Fruit fly (Drosophila melanogaster) whole organism, embryonic: ENCODE results near the gene CG31960.

Experiments used
- BEAF-32 ChIP-seq: fragments of 200-800 bp; sonication (Bioruptor generic); optimal IDR thresholded peaks from 3 replicates; lab custom pipeline; 2017; ENCODE audit warnings: missing biosample characterization, missing genetic modification characterization, mild to moderate bottlenecking, moderate library complexity, missing genetic modification reagents
- CG10321 ChIP-seq: fragments of 200-800 bp; sonication (Bioruptor generic); IDR thresholded peaks from 2 replicates; pipeline ENCODE4 v1.3.6; 2022; ENCODE audit warnings: missing biosample characterization, missing genetic modification characterization
- CG10366 ChIP-seq: fragments of 200-800 bp; sonication (Bioruptor generic); IDR thresholded peaks from 2 replicates; pipeline ENCODE4 v1.3.6; 2022; ENCODE audit warnings: missing biosample characterization, missing genetic modification characterization
- CG10543 ChIP-seq: fragments of 200-800 bp; sonication (Bioruptor generic); optimal IDR thresholded peaks from 3 replicates; lab custom pipeline; 2017; ENCODE audit warnings: missing biosample characterization, mild to moderate bottlenecking, missing genetic modification characterization, moderate library complexity
- CG10959 ChIP-seq: fragments of 200-800 bp; sonication (Bioruptor generic); IDR thresholded peaks from 2 replicates; pipeline ENCODE4 v1.3.6; 2022; ENCODE audit warnings: missing biosample characterization, missing genetic modification characterization
- CG13296 ChIP-seq: fragments of 200-800 bp; sonication (Bioruptor generic); optimal IDR thresholded peaks from 3 replicates; lab custom pipeline; 2018; ENCODE audit warnings: missing biosample characterization, mild to moderate bottlenecking, missing genetic modification characterization
- CG13424 ChIP-seq: fragments of 200-800 bp; sonication (Bioruptor generic); optimal IDR thresholded peaks from 2 replicates; lab custom pipeline; 2019; ENCODE audit warnings: missing biosample characterization, mild to moderate bottlenecking, missing genetic modification characterization, moderate library complexity
- CG15073 ChIP-seq: fragments of 200-800 bp; sonication (Bioruptor generic); optimal IDR thresholded peaks from 2 replicates; lab custom pipeline; 2016; ENCODE audit warnings: missing biosample characterization, missing genetic modification characterization
- CG15269 ChIP-seq: fragments of 200-800 bp; sonication (Bioruptor generic); optimal IDR thresholded peaks from 2 replicates; lab custom pipeline; 2018; ENCODE audit warnings: missing biosample characterization, mild to moderate bottlenecking, missing genetic modification characterization, moderate library complexity
- CG16779 ChIP-seq: fragments of 200-800 bp; sonication (Bioruptor generic); IDR thresholded peaks from 2 replicates; pipeline ENCODE4 v1.3.6; 2022; ENCODE audit warnings: missing biosample characterization, missing genetic modification characterization
- CG17359 ChIP-seq: fragments of 200-800 bp; sonication (Bioruptor generic); optimal IDR thresholded peaks from 3 replicates; lab custom pipeline; 2018; ENCODE audit warnings: missing biosample characterization, mild to moderate bottlenecking, missing genetic modification characterization, moderate library complexity
- CG2199 ChIP-seq: fragments of 200-800 bp; sonication (Bioruptor generic); IDR thresholded peaks from 3 replicates; pipeline ENCODE4 v1.3.6; 2022; ENCODE audit warnings: missing biosample characterization, missing genetic modification characterization
- CG2712 ChIP-seq: fragments of 200-800 bp; optimal IDR thresholded peaks from 3 replicates; lab custom pipeline; 2019; ENCODE audit warnings: missing biosample characterization, mild to moderate bottlenecking, missing genetic modification characterization, moderate library complexity
- CG33213 ChIP-seq: fragments of 200-800 bp; sonication (Bioruptor generic); optimal IDR thresholded peaks from 3 replicates; lab custom pipeline; 2016; ENCODE audit warnings: missing biosample characterization, missing genetic modification characterization
- CG4360 ChIP-seq: fragments of 200-800 bp; sonication (Bioruptor generic); IDR thresholded peaks from 2 replicates; pipeline ENCODE4 v1.3.6; 2022; ENCODE audit warnings: missing biosample characterization, missing genetic modification characterization
- CG7372 ChIP-seq: fragments of 200-800 bp; sonication (Bioruptor generic); IDR thresholded peaks from 2 replicates; pipeline ENCODE4 v1.3.6; 2022; ENCODE audit warnings: missing biosample characterization, missing genetic modification characterization
- CG8478 ChIP-seq: fragments of >200 bp; optimal IDR thresholded peaks from 2 replicates; lab custom pipeline; 2018
- E2f1 ChIP-seq: fragments of 200-800 bp; sonication (Bioruptor generic); IDR thresholded peaks from 2 replicates; pipeline ENCODE4 v1.3.6; 2022; ENCODE audit warnings: missing biosample characterization, missing genetic modification characterization
- Gsc ChIP-seq: fragments of 200-800 bp; sonication (Bioruptor generic); IDR thresholded peaks from 2 replicates; pipeline ENCODE4 v1.3.6; 2022; ENCODE audit warnings: missing biosample characterization, missing genetic modification characterization
- HLHmδ ChIP-seq: fragments of 200-800 bp; sonication (Bioruptor generic); optimal IDR thresholded peaks from 2 replicates; lab custom pipeline; 2018; ENCODE audit warnings: missing biosample characterization, mild to moderate bottlenecking, missing genetic modification characterization, moderate library complexity
- Hr3 ChIP-seq: fragments of 200-800 bp; sonication (Bioruptor generic); optimal IDR thresholded peaks from 3 replicates; lab custom pipeline; 2016; ENCODE audit warnings: missing biosample characterization, missing genetic modification characterization
- Kr ChIP-seq: fragments of 200-800 bp; sonication (Bioruptor generic); optimal IDR thresholded peaks from 2 replicates; lab custom pipeline; 2017; ENCODE audit warnings: missing biosample characterization, mild to moderate bottlenecking, missing genetic modification characterization
- Lim3 ChIP-seq: fragments of 200-800 bp; sonication (Bioruptor generic); IDR thresholded peaks from 2 replicates; pipeline ENCODE4 v1.3.6; 2022; ENCODE audit warnings: missing biosample characterization, missing genetic modification characterization
- MBD-R2 ChIP-seq: fragments of 200-800 bp; sonication (Bioruptor generic); IDR thresholded peaks from 2 replicates; pipeline ENCODE4 v1.3.6; 2022; ENCODE audit warnings: missing biosample characterization, missing genetic modification characterization
- Med ChIP-seq: fragments of 200-800 bp; sonication (Bioruptor generic); peaks from one replicate; lab custom pipeline; 2016; ENCODE audit warnings: missing biosample characterization, missing genetic modification characterization, mild to moderate bottlenecking, inconsistent platforms, moderate library complexity
- Mes4 ChIP-seq: fragments of 200-800 bp; sonication (Bioruptor generic); optimal IDR thresholded peaks from 2 replicates; lab custom pipeline; 2016; ENCODE audit warnings: missing biosample characterization, missing genetic modification characterization
- NC2α ChIP-seq: fragments of 200-800 bp; sonication (Bioruptor generic); optimal IDR thresholded peaks from 2 replicates; lab custom pipeline; 2016; ENCODE audit warnings: missing biosample characterization, missing genetic modification characterization
- NC2β ChIP-seq: fragments of 200-800 bp; sonication (Bioruptor generic); optimal IDR thresholded peaks from 2 replicates; lab custom pipeline; 2016; ENCODE audit warnings: missing biosample characterization, missing genetic modification characterization
- Opbp ChIP-seq: fragments of 200-800 bp; sonication (Bioruptor generic); IDR thresholded peaks from 3 replicates; pipeline ENCODE4 v1.3.6; 2022; ENCODE audit warnings: missing biosample characterization, missing genetic modification characterization; ENCODE audit not compliant: partially characterized antibody
- Optix ChIP-seq: fragments of 200-800 bp; sonication (Bioruptor generic); IDR thresholded peaks from 3 replicates; pipeline ENCODE4 v1.3.6; 2022; ENCODE audit warnings: missing biosample characterization, missing genetic modification characterization
- Rx ChIP-seq: fragments of 200-800 bp; sonication (Bioruptor generic); IDR thresholded peaks from 2 replicates; pipeline ENCODE4 v1.3.6; 2022; ENCODE audit warnings: missing biosample characterization, missing genetic modification characterization
- Sox102F ChIP-seq: fragments of 200-800 bp; sonication (Bioruptor generic); optimal IDR thresholded peaks from 2 replicates; lab custom pipeline; 2018; ENCODE audit warnings: missing biosample characterization, mild to moderate bottlenecking, missing genetic modification characterization, moderate library complexity
- YL-1 ChIP-seq: fragments of 200-800 bp; sonication (Bioruptor generic); optimal IDR thresholded peaks from 3 replicates; lab custom pipeline; 2017; ENCODE audit warnings: missing biosample characterization, mild to moderate bottlenecking, missing genetic modification characterization
- chinmo ChIP-seq: fragments of 200-800 bp; sonication (Bioruptor generic); IDR thresholded peaks from 4 replicates; pipeline ENCODE4 v1.3.6; 2022; ENCODE audit warnings: missing biosample characterization, missing genetic modification characterization; ENCODE audit not compliant: partially characterized antibody
- fd102C ChIP-seq: fragments of 200-800 bp; sonication (Bioruptor generic); optimal IDR thresholded peaks from 2 replicates; lab custom pipeline; 2018; ENCODE audit warnings: missing biosample characterization, mild to moderate bottlenecking, missing genetic modification characterization, moderate library complexity
- gcm ChIP-seq: fragments of 200-800 bp; sonication (Bioruptor generic); optimal IDR thresholded peaks from 2 replicates; lab custom pipeline; 2019; ENCODE audit warnings: missing biosample characterization, mild to moderate bottlenecking, missing genetic modification characterization, moderate library complexity
- grau ChIP-seq: fragments of 200-800 bp; optimal IDR thresholded peaks from 3 replicates; lab custom pipeline; 2019; ENCODE audit warnings: missing biosample characterization, mild to moderate bottlenecking, missing genetic modification characterization, moderate library complexity
- gro ChIP-seq: fragments of 200-800 bp; sonication (Bioruptor generic); optimal IDR thresholded peaks from 2 replicates; lab custom pipeline; 2016; ENCODE audit warnings: missing biosample characterization, missing genetic modification characterization
- inv ChIP-seq: fragments of 200-800 bp; sonication (Bioruptor generic); IDR thresholded peaks from 2 replicates; pipeline ENCODE4 v1.3.6; 2022; ENCODE audit warnings: missing biosample characterization, missing genetic modification characterization; ENCODE audit not compliant: partially characterized antibody
- lov ChIP-seq, 2 experiments: fragments of 200-800 bp in 1 of 2; fragments of >200 bp in 1 of 2; sonication (Bioruptor generic) in 1 of 2; IDR thresholded peaks in 1 of 2; optimal IDR thresholded peaks in 1 of 2; 2 replicates in 1 of 2; 3 replicates in 1 of 2; pipeline versions ENCODE4 v1.3.6 to Lab custom; 2017 to 2022; ENCODE audit warnings: missing biosample characterization in 1 of 2, missing genetic modification characterization in 1 of 2
- nau ChIP-seq: fragments of 200-800 bp; sonication (Bioruptor generic); optimal IDR thresholded peaks from 3 replicates; lab custom pipeline; 2017; ENCODE audit warnings: missing biosample characterization, mild to moderate bottlenecking, missing genetic modification characterization, missing genetic modification reagents
- psq ChIP-seq: fragments of 200-800 bp; sonication (Bioruptor generic); optimal IDR thresholded peaks from 2 replicates; lab custom pipeline; 2017; ENCODE audit warnings: missing biosample characterization, missing genetic modification characterization
- run ChIP-seq: fragments of 200-800 bp; sonication (Bioruptor generic); optimal IDR thresholded peaks from 3 replicates; lab custom pipeline; 2018; ENCODE audit warnings: missing biosample characterization, mild to moderate bottlenecking, missing genetic modification characterization
- sima ChIP-seq: fragments of 200-800 bp; sonication (Bioruptor generic); optimal IDR thresholded peaks from 2 replicates; lab custom pipeline; 2016; ENCODE audit warnings: missing biosample characterization, missing genetic modification characterization
- sr ChIP-seq: fragments of 200-800 bp; sonication (Bioruptor generic); IDR thresholded peaks from 3 replicates; pipeline ENCODE4 v1.3.6; 2022; ENCODE audit warnings: missing biosample characterization, missing genetic modification characterization
- tgo ChIP-seq: fragments of 200-800 bp; sonication (Bioruptor generic); IDR thresholded peaks from 3 replicates; pipeline ENCODE4 v1.3.6; 2022; ENCODE audit warnings: missing biosample characterization, missing genetic modification characterization
- unc-4 ChIP-seq: fragments of 200-800 bp; sonication (Bioruptor generic); IDR thresholded peaks from 2 replicates; pipeline ENCODE4 v1.3.6; 2022; ENCODE audit warnings: missing biosample characterization, missing genetic modification characterization; ENCODE audit not compliant: partially characterized antibody
- wor ChIP-seq: fragments of 200-800 bp; sonication (Bioruptor generic); IDR thresholded peaks from 2 replicates; pipeline ENCODE4 v1.3.6; 2022; ENCODE audit warnings: missing biosample characterization, missing genetic modification characterization

CG31960 gene

DNA sequence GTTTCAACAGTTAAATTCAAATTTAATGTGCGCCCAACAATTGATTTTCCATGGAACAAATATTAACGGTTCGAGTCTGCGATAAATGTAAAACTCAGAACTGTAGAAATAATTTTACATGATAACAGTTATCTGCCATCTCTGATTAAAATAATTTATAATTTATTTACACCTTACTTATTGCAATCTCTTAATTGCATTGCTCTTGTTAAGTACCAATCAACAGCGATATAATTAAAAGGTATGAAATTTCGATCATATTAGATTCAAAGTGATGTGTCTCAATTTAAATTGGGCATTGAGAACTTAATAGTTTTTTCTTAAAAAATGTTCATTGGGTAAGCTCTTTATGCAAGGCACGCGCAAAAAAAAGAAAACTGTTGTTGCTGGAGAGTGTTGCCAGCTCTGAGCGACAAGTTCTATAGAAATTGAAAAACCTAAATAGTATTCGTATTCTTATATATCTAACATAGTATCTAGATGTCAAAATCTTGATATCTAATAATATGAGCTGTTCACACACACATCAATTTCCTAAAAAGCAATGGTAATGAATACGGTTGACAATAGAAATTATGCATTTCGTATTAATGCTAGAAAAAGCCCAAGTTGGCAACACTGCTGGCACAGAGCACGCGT, 18.2 kb downstream of the CG31960 start (continued):
- no peak for TF ChIP-seq Gsc (GFP tag; lab: Robert Waterston, UW)
- TF ChIP-seq BEAF-32 = peak; percentile 35
- TF ChIP-seq CG2199 (GFP tag; lab: Robert Waterston, UW) = 0 out of 3 replicates have a peak, but pooled peaks have one; percentile 28
- no peak for TF ChIP-seq nau (GFP tag; lab: Kevin White, UChicago)
- TF ChIP-seq tgo (GFP tag; lab: Robert Waterston, UW) = peak; percentile 53; the same call in 2 of the 3 replicates
- TF ChIP-seq Hr3 (GFP tag; lab: Kevin White, UChicago) = peak; percentile 74
- TF ChIP-seq YL-1 (GFP tag; lab: Kevin White, UChicago) = no peak
- TF ChIP-seq CG15073 = no peak
- TF ChIP-seq CG33213 (GFP tag; lab: Kevin White, UChicago) = no peak
- peak; percentile 92 for TF ChIP-seq Med
- peak; percentile 39; the same call in 1 of the 2 replicates for TF ChIP-seq MBD-R2
- TF ChIP-seq chinmo (GFP tag; lab: Robert Waterston, UW) = no peak
- TF ChIP-seq NC2β = peak; percentile 45
- peak; percentile 83 for TF ChIP-seq Sox102F (GFP tag; lab: Kevin White, UChicago)
- TF ChIP-seq CG13424 = peak; percentile 77
- TF ChIP-seq CG10366 (GFP tag; lab: Robert Waterston, UW) = peak; percentile 61
- TF ChIP-seq CG2712 (tag; lab: Kevin White, UChicago) = peak; percentile 59
- TF ChIP-seq Optix (GFP tag; lab: Robert Waterston, UW) = no peak
- peak; percentile 27 for TF ChIP-seq CG15269 (tag; lab: Kevin White, UChicago)
- TF ChIP-seq E2f1 = peak; percentile 37; the same call in 1 of the 2 replicates
- TF ChIP-seq, all 482 proteins: peak for 279

DNA sequence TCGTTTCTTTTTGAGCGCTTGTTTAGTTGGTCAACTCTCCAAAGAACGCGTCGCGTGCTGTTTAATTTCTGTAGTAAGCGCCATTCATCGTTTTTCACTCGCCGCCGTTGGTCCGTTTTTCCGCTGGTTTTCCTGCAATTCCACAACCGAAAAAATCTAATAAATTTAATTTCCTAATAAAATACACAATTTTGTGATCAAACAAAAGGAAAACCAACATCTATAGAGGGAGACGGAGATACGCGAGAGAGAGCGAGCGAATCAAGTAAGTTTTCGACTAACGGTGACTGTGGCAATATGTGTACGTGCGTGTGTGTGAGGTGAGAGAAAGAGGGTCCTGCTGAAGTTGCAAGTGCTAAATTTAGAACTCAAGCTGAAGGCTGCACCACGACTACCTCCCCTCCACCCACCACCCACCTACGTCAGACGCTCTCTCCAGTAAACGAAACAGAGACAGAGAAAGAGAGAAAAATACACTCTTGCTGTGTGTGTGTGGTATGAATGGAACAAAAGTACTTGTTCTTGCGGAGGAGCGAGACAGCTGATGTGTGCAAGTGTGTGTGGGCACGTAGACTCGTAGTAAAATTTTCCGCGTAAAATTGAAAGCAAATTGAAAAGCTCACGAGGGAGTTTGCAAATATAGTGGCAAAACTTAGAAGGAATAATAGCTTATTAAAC, 18.9 kb downstream of the CG31960 start, which contains the start of gene Reph:
Reph (plus strand) TSS at position 80 of the 678 bp plus-strand sequence.
- TF ChIP-seq Rx (0 out of 2 replicates have a peak, but pooled peaks have one; percentile 27), CG10959 (no peak), gcm (GFP tag; lab: Kevin White, UChicago) (no peak), CG13296 (no peak), CG10321 (GFP tag; lab: Robert Waterston, UW) (peak; percentile 87), run (tag; lab: Kevin White, UChicago) (no peak), inv (GFP tag; lab: Robert Waterston, UW) (no peak), CG17359 (tag; lab: Kevin White, UChicago) (no peak), CG16779 (GFP tag; lab: Robert Waterston, UW) (0 out of 2 replicates have a peak, but pooled peaks have one; percentile 37), CG7372 (GFP tag; lab: Robert Waterston, UW) (no peak), CG10543 (GFP tag; lab: Kevin White, UChicago) (peak; percentile 10), sima (GFP tag; lab: Kevin White, UChicago) (no peak), Mes4 (GFP tag; lab: Kevin White, UChicago) (no peak), Kr (GFP tag; lab: Kevin White, UChicago) (no peak), CG4360 (GFP tag; lab: Robert Waterston, UW) (no peak), wor (GFP tag; lab: Robert Waterston, UW) (no peak), sr (GFP tag; lab: Robert Waterston, UW) (peak; percentile 52; the same call in 1 of the 3 replicates), unc-4 (GFP tag; lab: Robert Waterston, UW) (0 out of 2 replicates have a peak, but pooled peaks have one; percentile 8), grau (tag; lab: Kevin White, UChicago) (no peak), Lim3 (GFP tag; lab: Robert Waterston, UW) (no peak), Opbp (no peak), psq (GFP tag; lab: Kevin White, UChicago) (peak; percentile 19), CG8478 (peak; percentile 94), HLHmδ (peak; percentile 61), fd102C (GFP tag; lab: Kevin White, UChicago) (no peak), NC2α (GFP tag; lab: Kevin White, UChicago) (no peak), lov (optimal IDR thresholded peaks at IDR 0.05; lab: Kevin White, UChicago) (no peak), lov (GFP tag; IDR thresholded peaks at IDR 0.05; lab: Robert Waterston, UW) (0 out of 3 replicates have a peak, but pooled peaks have one; percentile 31), gro (peak; percentile 1)
